Worm (Caenorhabditis elegans) whole organism, L3 larva: ENCODE results near the gene C49C3.21.
A peak's percentile ranks its signal among the peaks of the same experiment; 100 is the strongest.

Experiments used
- R02D3.7 ChIP-seq: fragments of 150-350 bp; optimal IDR thresholded peaks from 2 replicates; lab custom pipeline; 2014; ENCODE audit warnings: missing biosample characterization, missing genetic modification characterization
- ZK546.5 ChIP-seq: sonication (generic microtip); optimal IDR thresholded peaks from 2 replicates; lab custom pipeline; 2017; ENCODE audit warnings: missing biosample characterization, missing genetic modification characterization
- aly-2 ChIP-seq: fragments of 150-350 bp; optimal IDR thresholded peaks from 2 replicates; lab custom pipeline; 2014; ENCODE audit warnings: missing biosample characterization, missing genetic modification characterization
- ceh-16 ChIP-seq: sonication (generic microtip); optimal IDR thresholded peaks from 2 replicates; lab custom pipeline; 2017; ENCODE audit warnings: missing biosample characterization, missing genetic modification characterization
- ceh-28 ChIP-seq: fragments of 150-350 bp; optimal IDR thresholded peaks from 2 replicates; lab custom pipeline; 2014; ENCODE audit warnings: missing biosample characterization, missing genetic modification reagents, missing genetic modification characterization
- ceh-9 ChIP-seq: sonication (generic microtip); optimal IDR thresholded peaks from 2 replicates; lab custom pipeline; 2018; ENCODE audit warnings: missing biosample characterization, missing genetic modification characterization
- elt-1 ChIP-seq: fragments of 150-350 bp; optimal IDR thresholded peaks from 2 replicates; lab custom pipeline; 2014; ENCODE audit warnings: missing biosample characterization, missing genetic modification characterization
- elt-2 ChIP-seq: sonication (generic microtip); optimal IDR thresholded peaks from 2 replicates; lab custom pipeline; 2016; ENCODE audit warnings: missing genetic modification reagents, mild to moderate bottlenecking, missing genetic modification characterization, missing compliant biosample characterization
- fkh-2 ChIP-seq: fragments of 150-350 bp; optimal IDR thresholded peaks from 2 replicates; lab custom pipeline; 2014; ENCODE audit warnings: missing biosample characterization, missing genetic modification reagents, missing genetic modification characterization
- fos-1 ChIP-seq: fragments of 150-350 bp; optimal IDR thresholded peaks from 2 replicates; lab custom pipeline; 2014; ENCODE audit warnings: missing biosample characterization, missing genetic modification characterization
- hmg-11 ChIP-seq: sonication (generic microtip); optimal IDR thresholded peaks from 2 replicates; lab custom pipeline; 2016; ENCODE audit warnings: missing genetic modification characterization, missing compliant biosample characterization
- jun-1 ChIP-seq: fragments of 150-350 bp; optimal IDR thresholded peaks from 2 replicates; lab custom pipeline; 2014; ENCODE audit warnings: missing biosample characterization, missing genetic modification reagents, missing genetic modification characterization
- lin-15B ChIP-seq: fragments of 150-350 bp; optimal IDR thresholded peaks from 2 replicates; lab custom pipeline; 2014; ENCODE audit warnings: missing biosample characterization, missing genetic modification characterization
- lsy-12 ChIP-seq: sonication (generic microtip); optimal IDR thresholded peaks from 2 replicates; lab custom pipeline; 2016; ENCODE audit warnings: mild to moderate bottlenecking, missing genetic modification characterization, missing compliant biosample characterization
- mml-1 ChIP-seq: fragments of 150-350 bp; sonication (generic microtip); optimal IDR thresholded peaks from 3 replicates; lab custom pipeline; 2014; ENCODE audit warnings: missing biosample characterization, missing genetic modification characterization
- nfya-1 ChIP-seq: sonication (generic microtip); optimal IDR thresholded peaks from 2 replicates; lab custom pipeline; 2017; ENCODE audit warnings: missing genetic modification characterization, mild to moderate bottlenecking, missing compliant biosample characterization, antibody characterized with exemption, moderate library complexity; ENCODE audit not compliant: insufficient read depth
- nhr-11 ChIP-seq: fragments of 150-350 bp; optimal IDR thresholded peaks from 2 replicates; lab custom pipeline; 2014; ENCODE audit warnings: missing biosample characterization, missing genetic modification characterization
- nhr-12 ChIP-seq: fragments of 150-350 bp; optimal IDR thresholded peaks from 2 replicates; lab custom pipeline; 2014; ENCODE audit warnings: missing biosample characterization, missing genetic modification characterization
- nhr-23 ChIP-seq: fragments of 150-350 bp; optimal IDR thresholded peaks from 2 replicates; lab custom pipeline; 2014; ENCODE audit warnings: missing biosample characterization, missing genetic modification reagents, missing genetic modification characterization
- nhr-237 ChIP-seq: fragments of 150-350 bp; optimal IDR thresholded peaks from 2 replicates; lab custom pipeline; 2014; ENCODE audit warnings: missing biosample characterization, missing genetic modification characterization
- nhr-43 ChIP-seq: sonication (generic microtip); optimal IDR thresholded peaks from 2 replicates; lab custom pipeline; 2016; ENCODE audit warnings: mild to moderate bottlenecking, missing genetic modification characterization, missing compliant biosample characterization; ENCODE audit not compliant: poor library complexity, severe bottlenecking
- nhr-76 ChIP-seq: fragments of 150-350 bp; sonication (generic microtip); optimal IDR thresholded peaks from 5 replicates; lab custom pipeline; 2014; ENCODE audit warnings: missing biosample characterization, missing genetic modification characterization
- nhr-77 ChIP-seq: fragments of 150-350 bp; optimal IDR thresholded peaks from 2 replicates; lab custom pipeline; 2014; ENCODE audit warnings: missing biosample characterization, missing genetic modification characterization
- pha-4 ChIP-seq: fragments of 150-350 bp; optimal IDR thresholded peaks from 2 replicates; lab custom pipeline; 2014; ENCODE audit warnings: missing biosample characterization, missing genetic modification reagents, missing genetic modification characterization
- pqm-1 ChIP-seq: fragments of 150-350 bp; optimal IDR thresholded peaks from 2 replicates; lab custom pipeline; 2017; ENCODE audit warnings: missing biosample characterization, missing genetic modification characterization, inconsistent platforms
- skn-1 ChIP-seq: fragments of 150-350 bp; optimal IDR thresholded peaks from 2 replicates; lab custom pipeline; 2014; ENCODE audit warnings: missing biosample characterization, missing genetic modification characterization
- unc-39 ChIP-seq: sonication (generic microtip); optimal IDR thresholded peaks from 4 replicates; lab custom pipeline; 2017; ENCODE audit warnings: missing biosample characterization, missing genetic modification characterization
- zag-1 ChIP-seq: fragments of 150-350 bp; optimal IDR thresholded peaks from 2 replicates; lab custom pipeline; 2014; ENCODE audit warnings: missing biosample characterization, missing genetic modification characterization
- ztf-4 ChIP-seq: fragments of 150-350 bp; optimal IDR thresholded peaks from 2 replicates; lab custom pipeline; 2014; ENCODE audit warnings: missing biosample characterization, missing genetic modification characterization

Gene C49C3.21

DNA sequence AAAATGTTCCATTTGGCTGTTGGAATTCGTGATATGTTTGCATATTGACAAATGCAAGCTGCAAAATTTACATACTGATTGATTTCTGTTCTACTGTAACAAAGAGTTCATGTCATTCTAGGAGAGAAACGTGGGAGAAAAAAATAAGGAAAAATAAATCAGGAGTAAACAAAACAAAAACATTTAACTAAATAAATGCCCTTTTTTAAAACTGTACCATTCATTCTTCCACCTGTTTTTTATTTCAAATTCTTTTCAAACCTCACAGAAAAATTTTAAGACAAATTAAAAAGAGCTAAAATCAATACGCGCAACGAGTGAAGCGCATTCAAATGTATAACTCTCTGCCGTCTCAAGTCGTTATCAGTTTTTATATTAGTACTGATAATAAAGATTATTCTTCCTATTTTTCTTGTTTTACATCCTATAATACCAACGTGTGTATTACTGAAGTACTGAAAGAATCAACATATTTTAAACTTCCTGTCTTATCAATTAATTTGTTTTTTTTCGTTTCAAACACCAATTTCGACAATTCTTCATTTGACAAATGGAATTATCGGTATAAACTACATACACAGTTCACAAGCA, 3.8 kb upstream of the C49C3.21 start, which contains the start of gene C49C3.10:
C49C3.10 (minus strand) TSS at position 51 of the 591 bp plus-strand sequence.
- TF ChIP-seq ZK546.5 (tag; lab: Kevin White, UChicago) (no peak), elt-1 (tag; lab: Kevin White, UChicago) (no peak), elt-2 (tag; lab: Kevin White, UChicago) (peak; percentile 94), pha-4 (tag; lab: Kevin White, UChicago) (peak; percentile 65), pqm-1 (tag; lab: Kevin White, UChicago) (peak; percentile 88), jun-1 (tag; lab: Kevin White, UChicago) (peak; percentile 80)

DNA sequence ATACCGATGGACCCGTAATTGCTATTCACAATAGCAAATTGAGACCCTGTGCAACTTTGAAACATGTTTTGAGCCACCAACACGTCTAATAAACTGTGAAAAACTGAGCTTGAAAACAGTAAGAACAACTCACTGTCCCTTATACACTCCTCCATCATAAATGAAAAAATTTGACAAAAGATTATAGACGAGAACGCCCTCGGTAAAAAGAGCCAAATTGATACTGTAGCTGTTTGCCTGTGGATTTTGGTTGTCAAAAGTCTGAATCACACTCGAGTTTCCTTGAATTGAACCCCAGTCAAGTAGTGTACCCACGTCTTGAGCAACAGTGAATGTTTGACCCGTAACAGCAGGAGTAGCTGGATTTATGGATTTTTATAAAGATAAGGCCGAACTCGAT, 1.7 kb upstream of the C49C3.21 start:
- TF ChIP-seq elt-1 (tag; lab: Kevin White, UChicago) (no peak), ceh-28 (tag; lab: Kevin White, UChicago) (no peak), lsy-12 (tag; lab: Kevin White, UChicago) (no peak), zag-1 (no peak), ZK546.5 (tag; lab: Kevin White, UChicago) (no peak), ceh-9 (tag; lab: Kevin White, UChicago) (no peak), nhr-12 (tag; lab: Kevin White, UChicago) (no peak), pha-4 (tag; lab: Kevin White, UChicago) (no peak), ceh-16 (no peak), lin-15B (tag; lab: Kevin White, UChicago) (no peak), nhr-77 (tag; lab: Kevin White, UChicago) (no peak), hmg-11 (tag; lab: Kevin White, UChicago) (no peak), nhr-11 (tag; lab: Kevin White, UChicago) (no peak), ztf-4 (tag; lab: Kevin White, UChicago) (no peak), nhr-23 (tag; lab: Kevin White, UChicago) (no peak), skn-1 (tag; lab: Kevin White, UChicago) (no peak), fos-1 (tag; lab: Kevin White, UChicago) (no peak)

DNA sequence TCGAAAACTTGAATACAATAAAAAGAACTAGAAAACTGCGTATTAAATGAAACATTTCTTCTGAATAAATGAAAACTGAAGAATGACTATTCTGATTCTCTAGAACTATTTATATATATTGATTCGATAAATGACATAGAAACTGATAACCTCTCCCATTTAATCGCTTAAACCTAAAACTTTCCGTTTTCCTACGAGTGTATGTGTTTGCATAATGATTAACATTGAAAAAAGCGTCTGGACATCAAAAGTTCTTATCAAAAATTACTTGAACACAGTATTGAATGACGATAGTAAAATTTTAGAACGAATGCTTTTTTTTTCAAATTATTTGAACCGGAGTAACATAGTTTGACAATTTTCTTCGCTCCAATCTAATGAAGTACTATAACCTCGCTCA, 588 bp upstream of the C49C3.21 start, which contains the start of gene C49C3.9:
C49C3.9 (minus strand) TSS at position 136 of the 400 bp plus-strand sequence.
- TF ChIP-seq nhr-237 (tag; lab: Kevin White, UChicago) (no peak), nfya-1 (tag; lab: Kevin White, UChicago) (no peak), pqm-1 (tag; lab: Kevin White, UChicago) (peak; percentile 85), elt-2 (tag; lab: Kevin White, UChicago) (peak; percentile 92)
- TF ChIP-seq, all 47 proteins: peak for 2

DNA sequence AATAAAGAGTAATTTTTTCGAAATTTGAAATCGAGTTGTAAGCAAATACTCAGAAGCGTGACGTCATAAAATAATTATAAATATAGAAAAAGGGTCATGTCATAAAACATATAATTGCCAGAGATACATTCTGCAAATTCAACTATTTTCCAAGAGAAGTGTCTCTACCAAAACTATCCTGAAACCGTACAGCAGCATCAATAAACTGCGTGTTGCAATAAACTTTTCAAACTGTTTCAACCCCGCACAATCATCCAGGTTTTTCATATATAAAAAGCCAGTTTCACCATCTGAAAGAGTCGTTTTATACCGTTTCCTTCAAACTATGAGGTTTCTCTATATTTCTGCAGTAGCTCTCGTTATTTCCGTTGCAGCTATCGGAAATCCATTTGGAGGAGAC, 715 bp downstream of the C49C3.21 start, which contains the start of gene C49C3.11:
C49C3.11 (plus strand) TSS at position 301 of the 400 bp plus-strand sequence.
- TF ChIP-seq mml-1 (tag; lab: Kevin White, UChicago) (no peak), hmg-11 (tag; lab: Kevin White, UChicago) (no peak), fkh-2 (tag; lab: Kevin White, UChicago) (no peak), ZK546.5 (tag; lab: Kevin White, UChicago) (no peak), nhr-77 (tag; lab: Kevin White, UChicago) (no peak)

DNA sequence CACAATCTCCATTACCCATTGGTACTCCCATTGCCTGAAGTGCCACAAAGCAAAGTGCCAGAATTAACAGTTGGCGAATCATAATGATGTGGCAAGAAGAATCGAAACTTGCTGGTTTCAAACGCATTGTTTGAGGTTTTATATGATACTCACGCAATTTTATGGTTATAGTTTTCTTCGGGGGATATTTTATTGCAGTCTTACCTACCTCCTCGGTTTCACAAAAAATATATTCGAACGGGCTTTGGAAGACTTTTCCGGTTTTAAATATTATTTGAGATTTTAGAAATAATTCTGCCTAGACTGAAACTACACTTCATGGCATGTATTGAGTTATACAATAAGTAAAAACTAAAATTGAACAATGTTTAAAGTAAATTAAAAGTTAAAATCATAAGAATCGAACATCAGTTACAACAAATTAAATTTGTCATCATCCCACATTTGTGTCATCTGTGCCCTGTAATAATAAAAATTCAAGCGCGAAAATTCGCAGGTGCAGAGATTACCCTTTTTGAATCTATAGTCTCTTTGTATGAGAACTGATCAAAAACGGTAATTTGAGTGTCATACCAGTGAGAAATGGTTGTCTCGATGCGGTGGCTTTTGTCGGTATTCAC, 3.9 kb downstream of the C49C3.21 start, which contains the start of the genes clec-197 and clec-198:
clec-197 (minus strand) TSS at position 101 of the 620 bp plus-strand sequence.
clec-198 (plus strand) TSS at position 570 of the 620 bp plus-strand sequence.
- TF ChIP-seq unc-39 (tag; lab: Kevin White, UChicago), result no peak
- TF ChIP-seq nhr-43 (tag; lab: Kevin White, UChicago), result no peak
- TF ChIP-seq elt-2 (tag; lab: Kevin White, UChicago), result no peak
- no peak for TF ChIP-seq R02D3.7 (tag; lab: Kevin White, UChicago)
- no peak for TF ChIP-seq ceh-16
- TF ChIP-seq nhr-237 (tag; lab: Kevin White, UChicago), result no peak
- TF ChIP-seq nhr-11 (tag; lab: Kevin White, UChicago), result no peak
- no peak for TF ChIP-seq pqm-1 (tag; lab: Kevin White, UChicago)
- no peak for TF ChIP-seq nhr-76 (tag; lab: Kevin White, UChicago)
- TF ChIP-seq aly-2 (tag; lab: Kevin White, UChicago), result no peak
